Fruit fly (Drosophila melanogaster): ENCODE measurements around the gene CG13606.

The CG13606 gene

dm6 chr3R:24205935-24206334, 33.5 kb downstream of the CG13606 start (continued):
- peak; percentile 72 for TF ChIP-seq Oli (tag; optimal IDR thresholded peaks at IDR 0.05)
- peak; percentile 12 for TF ChIP-seq CG8924 (tag; optimal IDR thresholded peaks at IDR 0.05)
- TF ChIP-seq CG6689 (GFP tag; IDR thresholded peaks at IDR 0.05) = peak; percentile 38; the same call in 1 of the 2 replicates
- peak; percentile 23 for TF ChIP-seq org-1 (GFP tag; optimal IDR thresholded peaks at IDR 0.05)
- TF ChIP-seq Dp (GFP tag; optimal IDR thresholded peaks at IDR 0.05) = no peak
- TF ChIP-seq CG13296 (GFP tag; optimal IDR thresholded peaks at IDR 0.05) = no peak
- peak; percentile 50 for TF ChIP-seq CG7839 (tag; optimal IDR thresholded peaks at IDR 0.05)
- no peak for TF ChIP-seq CG33557 (GFP tag; optimal IDR thresholded peaks at IDR 0.05)
- no peak for TF ChIP-seq Doc3 (GFP tag; IDR thresholded peaks at IDR 0.05; ENCODE audit: partially characterized antibody)
- TF ChIP-seq CG8944 (GFP tag; optimal IDR thresholded peaks at IDR 0.05) = no peak
- TF ChIP-seq Hand (GFP tag; optimal IDR thresholded peaks at IDR 0.05) = no peak
- TF ChIP-seq CG18262 (tag; optimal IDR thresholded peaks at IDR 0.05) = peak; percentile 57
- no peak for TF ChIP-seq gsb-n (tag; optimal IDR thresholded peaks at IDR 0.05)
- TF ChIP-seq CG31224 (GFP tag; IDR thresholded peaks at IDR 0.05) = 0 out of 2 replicates have a peak, but pooled peaks have one; percentile 14
- TF ChIP-seq Deaf1 (tag; optimal IDR thresholded peaks at IDR 0.05) = no peak
- no peak for TF ChIP-seq otp (GFP tag; IDR thresholded peaks at IDR 0.05)
- TF ChIP-seq CG9817 (tag; optimal IDR thresholded peaks at IDR 0.05) = no peak
- TF ChIP-seq CG5245 (GFP tag; optimal IDR thresholded peaks at IDR 0.05) = no peak
- TF ChIP-seq sisA (GFP tag; IDR thresholded peaks at IDR 0.05) = 0 out of 2 replicates have a peak, but pooled peaks have one; percentile 24
- peak; percentile 35; the same call in 2 of the 3 replicates for TF ChIP-seq row (GFP tag; IDR thresholded peaks at IDR 0.05)
- TF ChIP-seq CG11093 (GFP tag; IDR thresholded peaks at IDR 0.05) = no peak
- TF ChIP-seq sd (tag; optimal IDR thresholded peaks at IDR 0.05) = no peak
- TF ChIP-seq CG16815 (GFP tag; optimal IDR thresholded peaks at IDR 0.05) = no peak
- TF ChIP-seq Hmr (GFP tag; optimal IDR thresholded peaks at IDR 0.05) = peak; percentile 2
- TF ChIP-seq CG7556 (GFP tag; optimal IDR thresholded peaks at IDR 0.05) = peak; percentile 34
- peak; percentile 26 for TF ChIP-seq nau (GFP tag; optimal IDR thresholded peaks at IDR 0.05)
- TF ChIP-seq Eip74EF (GFP tag; optimal IDR thresholded peaks at IDR 0.05) = peak in 1 of 2 experiments; percentile 54
- no peak for TF ChIP-seq CG11696 (GFP tag; IDR thresholded peaks at IDR 0.05)
- no peak for TF ChIP-seq caup (GFP tag; optimal IDR thresholded peaks at IDR 0.05; ENCODE audit: severe bottlenecking)
- TF ChIP-seq disco-r (GFP tag; optimal IDR thresholded peaks at IDR 0.05) = no peak
- TF ChIP-seq CG10209 (GFP tag; optimal IDR thresholded peaks at IDR 0.05) = peak; percentile 17
- TF ChIP-seq CG7745 (tag; optimal IDR thresholded peaks at IDR 0.05) = no peak
- TF ChIP-seq nom (GFP tag; optimal IDR thresholded peaks at IDR 0.05) = no peak
- no peak for TF ChIP-seq Side (GFP tag; optimal IDR thresholded peaks at IDR 0.05)
- peak; percentile 74 for TF ChIP-seq dmrt99B (tag; optimal IDR thresholded peaks at IDR 0.05)
- TF ChIP-seq Xbp1 (GFP tag; optimal IDR thresholded peaks at IDR 0.05) = peak; percentile 19
- TF ChIP-seq ATbp (GFP tag; optimal IDR thresholded peaks at IDR 0.05) = no peak
- no peak for TF ChIP-seq fd64A (GFP tag; optimal IDR thresholded peaks at IDR 0.05)
- TF ChIP-seq CG4730 (GFP tag; IDR thresholded peaks at IDR 0.05) = no peak
- TF ChIP-seq GATAe (GFP tag; conservative IDR thresholded peaks at IDR 0.05) = no peak
- peak; percentile 23 for TF ChIP-seq Hr3 (GFP tag; optimal IDR thresholded peaks at IDR 0.05)
- peak; percentile 65 for TF ChIP-seq Sox102F (GFP tag; optimal IDR thresholded peaks at IDR 0.05)
- no peak for TF ChIP-seq Awh (GFP tag; IDR thresholded peaks at IDR 0.05)
- TF ChIP-seq Optix (GFP tag; IDR thresholded peaks at IDR 0.05) = no peak
- TF ChIP-seq CkIIα-i1 (GFP tag; IDR thresholded peaks at IDR 0.05) = no peak
- peak; percentile 61 for TF ChIP-seq gem (tag; optimal IDR thresholded peaks at IDR 0.05)
- TF ChIP-seq ind (GFP tag; optimal IDR thresholded peaks at IDR 0.05) = peak; percentile 5
- TF ChIP-seq nmo (GFP tag; optimal IDR thresholded peaks at IDR 0.05) = peak; percentile 54
- peak; percentile 13; the same call in 1 of the 3 replicates for TF ChIP-seq zfh1 (GFP tag; IDR thresholded peaks at IDR 0.05)
- TF ChIP-seq CG12942 (GFP tag; optimal IDR thresholded peaks at IDR 0.05) = no peak

Measured in whole organism, embryonic.